Fruit fly (Drosophila melanogaster) whole organism, wandering third instar larva: ENCODE data around the gene CG42759.

Source experiments
- CG32264 ChIP-seq: fragments of 200-800 bp; sonication (Bioruptor generic); optimal IDR thresholded peaks from 2 replicates; lab custom pipeline; 2016; ENCODE audit warnings: missing biosample characterization, missing genetic modification characterization
- Dfd ChIP-seq: fragments of >200 bp; optimal IDR thresholded peaks from 2 replicates; lab custom pipeline; 2017; ENCODE audit warnings: missing biosample characterization, missing genetic modification characterization
- Dif ChIP-seq: fragments of 200-275, 200-300 bp; sonication (Bioruptor generic); optimal IDR thresholded peaks from 2 replicates; lab custom pipeline; 2018; ENCODE audit warnings: missing biosample characterization, missing genetic modification characterization; ENCODE audit not compliant: partially characterized antibody
- GATAd ChIP-seq: sonication (Bioruptor generic); optimal IDR thresholded peaks from 2 replicates; lab custom pipeline; 2016; ENCODE audit warnings: missing biosample characterization, missing genetic modification characterization
- HLH106 ChIP-seq: fragments of 200-800 bp; optimal IDR thresholded peaks from 3 replicates; lab custom pipeline; 2019; ENCODE audit warnings: missing biosample characterization, mild to moderate bottlenecking, missing genetic modification characterization, moderate library complexity
- Hnf4 ChIP-seq: fragments of 200-800 bp; sonication (Bioruptor generic); optimal IDR thresholded peaks from 2 replicates; lab custom pipeline; 2016; ENCODE audit warnings: missing biosample characterization, mild to moderate bottlenecking, missing genetic modification characterization
- Hr83 ChIP-seq: fragments of 200-300 bp; sonication (Bioruptor generic); optimal IDR thresholded peaks from 2 replicates; lab custom pipeline; 2016; ENCODE audit warnings: missing biosample characterization, mild to moderate bottlenecking, missing genetic modification characterization, moderate library complexity; ENCODE audit not compliant: poor library complexity, severe bottlenecking
- Jra ChIP-seq: sonication (Bioruptor generic); optimal IDR thresholded peaks from 2 replicates; lab custom pipeline; 2016; ENCODE audit warnings: missing biosample characterization, missing genetic modification characterization
- Mio ChIP-seq: sonication (Bioruptor generic); optimal IDR thresholded peaks from 2 replicates; lab custom pipeline; 2016; ENCODE audit warnings: missing biosample characterization, missing genetic modification characterization
- Myc ChIP-seq: fragments of >200 bp; optimal IDR thresholded peaks from 2 replicates; lab custom pipeline; 2017
- N ChIP-seq: fragments of >200 bp; optimal IDR thresholded peaks from 2 replicates; lab custom pipeline; 2018; ENCODE audit warnings: missing biosample characterization, missing external identifiers, missing genetic modification characterization
- OdsH ChIP-seq: fragments of 200-800 bp; sonication (Bioruptor generic); optimal IDR thresholded peaks from 2 replicates; lab custom pipeline; 2016; ENCODE audit warnings: missing biosample characterization, mild to moderate bottlenecking, missing genetic modification characterization
- Rel ChIP-seq, 2 experiments: fragments of 200-800 bp; sonication (Bioruptor generic) in 1 of 2; optimal IDR thresholded peaks; 2 replicates in 1 of 2; 3 replicates in 1 of 2; lab custom pipeline; 2016 to 2019; ENCODE audit warnings: mild to moderate bottlenecking in 2 of 2, missing biosample characterization in 2 of 2, missing genetic modification characterization in 2 of 2, moderate library complexity in 1 of 2
- Sp1 ChIP-seq: fragments of 200-800 bp; sonication (Bioruptor generic); optimal IDR thresholded peaks from 3 replicates; lab custom pipeline; 2019; ENCODE audit warnings: missing biosample characterization, mild to moderate bottlenecking, missing genetic modification characterization, moderate library complexity
- br ChIP-seq: fragments of 200-800 bp; sonication (Bioruptor generic); optimal IDR thresholded peaks from 2 replicates; lab custom pipeline; 2016; ENCODE audit warnings: missing biosample characterization, missing genetic modification characterization
- brk ChIP-seq: fragments of 200-800 bp; sonication (Bioruptor generic); optimal IDR thresholded peaks from 2 replicates; lab custom pipeline; 2016; ENCODE audit warnings: missing biosample characterization, mild to moderate bottlenecking, missing genetic modification characterization
- dmrt93B ChIP-seq: fragments of 200-800 bp; sonication (Bioruptor generic); optimal IDR thresholded peaks from 2 replicates; lab custom pipeline; 2018; ENCODE audit warnings: missing biosample characterization, mild to moderate bottlenecking, missing genetic modification characterization
- dsf ChIP-seq: sonication (Bioruptor generic); optimal IDR thresholded peaks from 2 replicates; lab custom pipeline; 2016; ENCODE audit warnings: missing biosample characterization, missing genetic modification characterization, borderline replicate concordance
- ey ChIP-seq: fragments of 200-800 bp; sonication (Bioruptor generic); optimal IDR thresholded peaks from 2 replicates; lab custom pipeline; 2016; ENCODE audit warnings: missing biosample characterization, missing genetic modification characterization
- foxo ChIP-seq, 2 experiments: fragments of 200-800 bp; sonication (Bioruptor generic); optimal IDR thresholded peaks; 2 replicates in 1 of 2; 3 replicates in 1 of 2; lab custom pipeline; 2016 to 2017; ENCODE audit warnings: missing biosample characterization in 2 of 2, missing genetic modification characterization in 2 of 2
- fru ChIP-seq: fragments of 200-800 bp; sonication (Bioruptor generic); optimal IDR thresholded peaks from 3 replicates; lab custom pipeline; 2016; ENCODE audit warnings: missing biosample characterization, mild to moderate bottlenecking, missing genetic modification characterization
- h ChIP-seq: fragments of 200-800 bp; sonication (Bioruptor generic); optimal IDR thresholded peaks from 3 replicates; lab custom pipeline; 2016; ENCODE audit warnings: missing biosample characterization, mild to moderate bottlenecking, missing genetic modification characterization
- jim ChIP-seq: fragments of 175-275, 200-325 bp; sonication (Bioruptor generic); optimal IDR thresholded peaks from 2 replicates; lab custom pipeline; 2016; ENCODE audit warnings: missing biosample characterization, mild to moderate bottlenecking, missing genetic modification characterization
- lola ChIP-seq: fragments of >200 bp; optimal IDR thresholded peaks from 2 replicates; lab custom pipeline; 2017; ENCODE audit warnings: missing biosample characterization, missing genetic modification characterization
- pan ChIP-seq: fragments of >200 bp; optimal IDR thresholded peaks from 2 replicates; lab custom pipeline; 2017
- psq ChIP-seq: fragments of 200-800 bp; sonication (Bioruptor generic); optimal IDR thresholded peaks from 3 replicates; lab custom pipeline; 2017; ENCODE audit warnings: missing biosample characterization, mild to moderate bottlenecking, missing genetic modification characterization, moderate library complexity
- rgr ChIP-seq: fragments of 200-800 bp; sonication (Bioruptor generic); optimal IDR thresholded peaks from 3 replicates; lab custom pipeline; 2016; ENCODE audit warnings: missing biosample characterization, mild to moderate bottlenecking, missing genetic modification characterization
- sage ChIP-seq: fragments of 200-800 bp; sonication (Bioruptor generic); optimal IDR thresholded peaks from 2 replicates; lab custom pipeline; 2016; ENCODE audit warnings: missing biosample characterization, mild to moderate bottlenecking, missing genetic modification characterization
- sv ChIP-seq: fragments of 200-800 bp; sonication (Bioruptor generic); optimal IDR thresholded peaks from 3 replicates; lab custom pipeline; 2016; ENCODE audit warnings: missing biosample characterization, missing genetic modification characterization
- tai ChIP-seq: sonication (Bioruptor generic); optimal IDR thresholded peaks from 2 replicates; lab custom pipeline; 2016; ENCODE audit warnings: missing biosample characterization, missing genetic modification characterization
- usp ChIP-seq: fragments of >200 bp; optimal IDR thresholded peaks from 2 replicates; lab custom pipeline; 2017; ENCODE audit warnings: missing biosample characterization, missing genetic modification characterization
- woc ChIP-seq: sonication (Bioruptor generic); optimal IDR thresholded peaks from 2 replicates; lab custom pipeline; 2016; ENCODE audit warnings: missing biosample characterization, mild to moderate bottlenecking, missing genetic modification characterization

The CG42759 gene

DNA sequence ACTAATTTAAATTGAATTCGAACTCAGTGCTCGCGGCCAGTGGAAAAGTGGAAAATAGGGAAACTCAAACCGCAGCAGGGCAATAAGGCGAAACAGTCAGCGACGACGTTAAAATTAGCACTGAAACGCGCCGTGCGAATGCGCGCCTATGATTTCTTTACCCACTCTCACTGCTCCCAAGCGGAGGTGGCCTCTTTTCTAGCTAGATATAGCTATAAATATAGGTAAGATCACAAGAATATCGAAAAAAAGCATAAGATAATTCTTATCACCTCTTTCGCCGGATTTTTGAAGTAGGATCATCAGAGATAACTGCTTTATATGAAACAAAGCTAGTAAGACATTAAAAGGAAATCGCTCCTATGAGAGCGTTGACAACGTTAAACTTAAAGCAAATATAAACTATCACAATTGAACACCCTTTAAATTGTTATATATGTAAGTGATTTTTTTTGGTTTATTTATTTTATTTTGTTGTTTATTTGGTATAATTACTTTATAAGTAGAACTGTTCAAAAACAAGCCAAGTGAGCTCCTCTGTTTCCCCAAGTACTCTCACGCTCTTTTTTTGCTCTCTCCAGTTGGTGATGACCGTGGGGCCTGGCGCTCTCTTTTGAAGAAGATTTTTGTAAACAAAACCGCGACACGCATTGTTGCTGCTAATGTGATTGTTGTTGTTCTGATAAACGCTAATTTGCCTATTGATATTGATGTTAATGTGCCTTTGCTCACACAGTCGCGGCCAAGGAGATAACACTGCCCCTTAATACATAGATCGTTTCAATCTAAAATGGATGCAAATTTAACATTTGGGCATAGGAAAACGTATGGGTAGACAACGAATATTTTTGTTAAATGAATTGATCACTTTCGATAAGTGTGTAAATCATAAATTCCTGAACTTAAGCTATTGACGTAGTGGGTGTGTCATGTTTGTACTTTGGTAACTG is 2.9 kb upstream of the CG42759 start, which contains the start of gene tws (continued):
- TF ChIP-seq HLH106 = peak; percentile 38
- TF ChIP-seq Hnf4 (GFP tag; lab: Kevin White, UChicago) = no peak
- TF ChIP-seq CG32264 (GFP tag; lab: Kevin White, UChicago) = no peak
- peak; percentile 55 for TF ChIP-seq Dif (GFP tag; lab: Kevin White, UChicago)
- TF ChIP-seq psq (GFP tag; lab: Kevin White, UChicago) = peak; percentile 21
- TF ChIP-seq woc (GFP tag; lab: Kevin White, UChicago) = peak; percentile 9
- TF ChIP-seq sage (GFP tag; lab: Kevin White, UChicago) = no peak
- TF ChIP-seq lola (GFP tag; lab: Kevin White, UChicago) = no peak

DNA sequence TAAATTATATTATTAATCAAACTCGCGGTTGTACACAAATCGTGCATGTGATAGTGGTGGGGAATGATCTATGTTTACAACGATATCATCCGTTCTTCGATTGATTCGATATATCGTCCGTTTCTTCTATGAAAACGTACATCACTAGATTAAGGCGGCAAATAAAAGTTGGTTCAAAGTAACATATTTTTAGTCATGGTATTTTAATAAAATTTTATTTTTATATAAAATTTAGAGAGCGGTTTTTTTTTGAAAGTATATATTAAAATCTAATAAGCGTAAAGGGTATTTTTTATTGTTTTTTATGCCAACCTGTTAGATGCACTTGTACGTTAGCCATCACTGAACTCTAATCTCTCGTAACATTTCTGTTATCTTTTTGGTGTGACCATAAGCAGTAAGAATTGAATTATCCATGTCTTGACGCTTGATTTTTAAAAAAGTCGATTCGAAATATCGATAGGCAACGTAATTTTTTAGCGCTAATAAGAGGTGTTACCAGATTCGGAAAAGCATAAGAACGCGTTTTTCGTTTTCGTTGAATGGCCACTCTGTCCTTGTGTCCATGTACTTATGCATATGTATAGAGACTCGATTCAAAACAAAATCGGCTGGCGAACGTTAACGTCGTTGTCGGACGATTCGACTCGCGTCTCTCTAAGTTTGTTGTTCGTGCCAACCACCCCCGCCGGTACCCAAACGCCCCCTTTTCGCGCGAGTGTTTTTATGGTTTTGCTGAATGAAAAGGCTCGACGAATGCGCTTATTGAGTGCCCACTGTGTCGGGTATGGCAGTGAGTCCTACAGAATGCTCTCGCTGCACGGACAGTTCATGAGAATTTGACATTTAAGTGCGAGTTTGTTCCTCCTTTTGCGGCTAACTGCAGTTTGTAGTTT is 1.5 kb downstream of the CG42759 start, which contains the start of the genes TAF1B and Invadolysin:
Gene TAF1B (minus strand): TSS at position 82 of the 896 bp plus-strand sequence.
Gene Invadolysin (plus strand): TSS at position 566 of the 896 bp plus-strand sequence.
- TF ChIP-seq Myc (lab: Kevin White, UChicago) = no peak
- TF ChIP-seq Mio (GFP tag; lab: Kevin White, UChicago) = no peak
- no peak for TF ChIP-seq Rel (GFP tag; optimal IDR thresholded peaks at IDR 0.05; lab: Kevin White, UChicago)
- peak; percentile 31 for TF ChIP-seq Rel (tag; optimal IDR thresholded peaks at IDR 0.05; lab: Kevin White, UChicago)
- TF ChIP-seq N (GFP tag; lab: Kevin White, UChicago) = no peak
- TF ChIP-seq Hnf4 (GFP tag; lab: Kevin White, UChicago) = peak; percentile 76
- TF ChIP-seq br = peak; percentile 40
- peak; percentile 48 for TF ChIP-seq sage (GFP tag; lab: Kevin White, UChicago)
- TF ChIP-seq GATAd (GFP tag; lab: Kevin White, UChicago) = peak; percentile 23
- TF ChIP-seq tai = peak; percentile 79
- peak; percentile 49 for TF ChIP-seq HLH106
- peak; percentile 59 for TF ChIP-seq fru
- TF ChIP-seq pan (lab: Kevin White, UChicago) = no peak
- TF ChIP-seq sv (GFP tag; lab: Kevin White, UChicago) = peak; percentile 44
- peak; percentile 90 for TF ChIP-seq brk
- peak; percentile 59 for TF ChIP-seq dsf (GFP tag; lab: Kevin White, UChicago)
- TF ChIP-seq Dif (GFP tag; lab: Kevin White, UChicago) = peak; percentile 12
- peak; percentile 64 for TF ChIP-seq h (GFP tag; lab: Kevin White, UChicago)
- TF ChIP-seq CG32264 (GFP tag; lab: Kevin White, UChicago) = no peak
- TF ChIP-seq OdsH (GFP tag; lab: Kevin White, UChicago) = peak; percentile 56
- TF ChIP-seq foxo (GFP tag; optimal IDR thresholded peaks at IDR 0.05; lab: Kevin White, UChicago) = peak in 1 of 2 experiments; percentile 67
- TF ChIP-seq dmrt93B (GFP tag; lab: Kevin White, UChicago) = peak; percentile 16
- peak; percentile 92 for TF ChIP-seq Hr83 (GFP tag; lab: Kevin White, UChicago)
- no peak for TF ChIP-seq Dfd (GFP tag; lab: Kevin White, UChicago)
- peak; percentile 23 for TF ChIP-seq Sp1 (GFP tag; lab: Kevin White, UChicago)
- TF ChIP-seq Jra (GFP tag; lab: Kevin White, UChicago) = peak; percentile 71
- TF ChIP-seq usp = no peak
- peak; percentile 41 for TF ChIP-seq rgr
- peak; percentile 23 for TF ChIP-seq woc (GFP tag; lab: Kevin White, UChicago)
- peak; percentile 18 for TF ChIP-seq ey

DNA sequence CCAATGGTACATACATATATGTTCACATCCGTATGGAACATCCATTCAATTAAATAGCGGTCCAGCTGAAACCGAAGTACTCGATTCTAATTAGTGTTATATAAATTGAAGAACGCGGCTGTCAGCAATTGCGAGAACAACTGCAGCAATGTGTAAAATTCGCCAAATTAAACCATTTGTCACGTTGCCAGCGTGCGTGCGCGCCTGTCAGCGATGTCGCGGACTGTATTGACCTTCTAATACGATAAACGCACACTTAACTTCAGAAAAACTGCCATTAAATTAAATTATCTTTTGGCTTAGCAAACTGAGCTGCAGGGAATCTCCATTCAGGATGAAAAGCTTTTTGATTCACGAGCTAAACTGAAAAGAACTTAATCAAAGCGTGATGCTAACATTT is 4.3 kb downstream of the CG42759 start:
- TF ChIP-seq Hr83 (GFP tag; lab: Kevin White, UChicago) (no peak), Sp1 (GFP tag; lab: Kevin White, UChicago) (no peak), fru (no peak), jim (no peak)
